Fruit fly (Drosophila melanogaster) whole organism, adult: ENCODE results near the gene CG13476.

Experiments used
- CG1620 ChIP-seq: fragments of 200-800 bp; sonication (Bioruptor generic); optimal IDR thresholded peaks from 2 replicates; lab custom pipeline; 2016; ENCODE audit warnings: missing biosample characterization, missing genetic modification characterization
- CG33017 ChIP-seq: fragments of 200-800 bp; sonication (Bioruptor generic); optimal IDR thresholded peaks from 2 replicates; lab custom pipeline; 2018; ENCODE audit warnings: missing biosample characterization, mild to moderate bottlenecking, missing genetic modification characterization, moderate library complexity
- CG5204 ChIP-seq: fragments of 200-800 bp; sonication (Bioruptor generic); optimal IDR thresholded peaks from 2 replicates; lab custom pipeline; 2016; ENCODE audit warnings: missing biosample characterization, missing genetic modification characterization
- Crg-1 ChIP-seq: fragments of 200-800 bp; sonication (Bioruptor generic); optimal IDR thresholded peaks from 2 replicates; lab custom pipeline; 2016; ENCODE audit warnings: missing biosample characterization, missing genetic modification characterization
- Hr96 ChIP-seq: fragments of 200-800 bp; sonication (Bioruptor generic); optimal IDR thresholded peaks from 2 replicates; lab custom pipeline; 2016; ENCODE audit warnings: missing biosample characterization, missing genetic modification characterization
- cic ChIP-seq: fragments of 200-800 bp; sonication (Bioruptor generic); optimal IDR thresholded peaks from 2 replicates; lab custom pipeline; 2017; ENCODE audit warnings: missing biosample characterization, mild to moderate bottlenecking, missing genetic modification characterization, moderate library complexity
- kay ChIP-seq: fragments of 200-800 bp; sonication (Bioruptor generic); peaks from one replicate; lab custom pipeline; 2016; ENCODE audit warnings: missing biosample characterization, missing genetic modification characterization, borderline replicate concordance
- ovo ChIP-seq: fragments of 200-800 bp; sonication (Bioruptor generic); optimal IDR thresholded peaks from 2 replicates; lab custom pipeline; 2016; ENCODE audit warnings: missing biosample characterization, missing genetic modification characterization
- pad ChIP-seq: fragments of 200-800 bp; sonication (Bioruptor generic); optimal IDR thresholded peaks from 3 replicates; lab custom pipeline; 2017; ENCODE audit warnings: missing biosample characterization, missing genetic modification characterization, mild to moderate bottlenecking, moderate library complexity, missing genetic modification reagents

DNA sequence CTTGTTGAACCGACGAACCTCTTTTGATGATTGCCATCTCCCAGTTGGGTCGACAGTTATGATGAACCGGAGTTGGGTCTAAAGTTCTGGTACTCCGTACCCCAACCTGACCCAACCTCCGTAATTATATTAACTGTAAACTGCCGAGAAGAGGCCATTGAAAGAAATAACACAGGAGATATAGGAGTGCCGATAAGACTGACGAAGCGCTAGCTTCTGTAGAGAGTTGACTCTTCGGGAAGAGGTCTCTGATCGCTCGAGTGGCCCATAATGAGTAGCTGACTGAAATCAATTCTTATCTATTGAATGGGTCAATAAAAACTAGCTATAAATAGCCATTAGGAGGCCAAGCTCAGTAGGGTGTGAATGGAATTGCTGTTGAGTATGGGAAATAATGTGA is 36.6 kb upstream of the CG13476 start:
- TF ChIP-seq pad (GFP tag; lab: Kevin White, UChicago) (no peak), CG1620 (GFP tag; lab: Kevin White, UChicago) (no peak), cic (GFP tag; lab: Kevin White, UChicago) (no peak), CG5204 (GFP tag; lab: Kevin White, UChicago) (no peak), ovo (GFP tag; lab: Kevin White, UChicago) (no peak), CG33017 (no peak), Crg-1 (GFP tag; lab: Kevin White, UChicago) (no peak), Hr96 (GFP tag; lab: Kevin White, UChicago) (no peak), kay (GFP tag; lab: Kevin White, UChicago) (no peak)
